Worm (Caenorhabditis elegans) whole organism, late embryonic: ENCODE results near the gene dyf-17.
A peak's percentile ranks its signal among the peaks of the same experiment; 100 is the strongest.

Experiments
- C08G9.2 ChIP-seq: sonication (generic microtip); optimal IDR thresholded peaks from 2 replicates; lab custom pipeline; 2016; ENCODE audit warnings: mild to moderate bottlenecking, missing genetic modification characterization, moderate library complexity, missing compliant biosample characterization
- C38D4.7 ChIP-seq: fragments of 200-800 bp; sonication (Bioruptor generic); optimal IDR thresholded peaks from 2 replicates; lab custom pipeline; 2018; ENCODE audit warnings: mild to moderate bottlenecking, missing genetic modification characterization, moderate library complexity, missing compliant biosample characterization
- F13H6.1 ChIP-seq: sonication (generic microtip); optimal IDR thresholded peaks from 2 replicates; lab custom pipeline; 2016; ENCODE audit warnings: missing genetic modification characterization, missing compliant biosample characterization
- T23F11.4 ChIP-seq: fragments of 200-800 bp; sonication (Bioruptor generic); optimal IDR thresholded peaks from 2 replicates; lab custom pipeline; 2018; ENCODE audit warnings: mild to moderate bottlenecking, missing genetic modification characterization, missing compliant biosample characterization
- ceh-14 ChIP-seq: sonication (generic microtip); optimal IDR thresholded peaks from 2 replicates; lab custom pipeline; 2016; ENCODE audit warnings: missing genotype, missing genetic modification characterization, missing compliant biosample characterization
- ceh-24 ChIP-seq: sonication (generic microtip); optimal IDR thresholded peaks from 2 replicates; lab custom pipeline; 2016; ENCODE audit warnings: mild to moderate bottlenecking, missing genetic modification characterization, missing compliant biosample characterization
- ceh-34 ChIP-seq: sonication (generic microtip); optimal IDR thresholded peaks from 2 replicates; lab custom pipeline; 2016; ENCODE audit warnings: mild to moderate bottlenecking, missing genetic modification characterization, missing compliant biosample characterization
- ceh-48 ChIP-seq: sonication (generic microtip); optimal IDR thresholded peaks from 2 replicates; lab custom pipeline; 2016; ENCODE audit warnings: missing genetic modification characterization, inconsistent platforms, missing compliant biosample characterization
- ceh-6 ChIP-seq: fragments of 200-800 bp; sonication (Bioruptor generic); optimal IDR thresholded peaks from 2 replicates; lab custom pipeline; 2018; ENCODE audit warnings: mild to moderate bottlenecking, missing genetic modification characterization, missing compliant biosample characterization
- che-1 ChIP-seq: sonication (generic microtip); optimal IDR thresholded peaks from 2 replicates; lab custom pipeline; 2016; ENCODE audit warnings: mild to moderate bottlenecking, missing genetic modification characterization, missing compliant biosample characterization
- ets-4 ChIP-seq: sonication (generic microtip); optimal IDR thresholded peaks from 2 replicates; lab custom pipeline; 2016; ENCODE audit warnings: missing genetic modification characterization, missing compliant biosample characterization
- fax-1 ChIP-seq: sonication (generic microtip); optimal IDR thresholded peaks from 2 replicates; lab custom pipeline; 2016; ENCODE audit warnings: missing genotype, missing genetic modification characterization, missing compliant biosample characterization
- fkh-6 ChIP-seq: sonication (generic microtip); optimal IDR thresholded peaks from 2 replicates; lab custom pipeline; 2016; ENCODE audit warnings: missing genetic modification characterization, missing compliant biosample characterization
- gmeb-2 ChIP-seq: sonication (generic microtip); optimal IDR thresholded peaks from 2 replicates; lab custom pipeline; 2016; ENCODE audit warnings: missing genetic modification characterization, inconsistent platforms, missing compliant biosample characterization
- hlh-13 ChIP-seq: fragments of 200-800 bp; sonication (Bioruptor generic); optimal IDR thresholded peaks from 2 replicates; lab custom pipeline; 2018; ENCODE audit warnings: mild to moderate bottlenecking, missing genetic modification characterization, missing compliant biosample characterization
- hlh-15 ChIP-seq: sonication (generic microtip); optimal IDR thresholded peaks from 2 replicates; lab custom pipeline; 2016; ENCODE audit warnings: missing genetic modification characterization, missing compliant biosample characterization
- hlh-30 ChIP-seq: sonication (generic microtip); optimal IDR thresholded peaks from 2 replicates; lab custom pipeline; 2017; ENCODE audit warnings: antibody characterized with exemption, missing genetic modification characterization, missing compliant biosample characterization; ENCODE audit not compliant: insufficient read depth
- hlh-6 ChIP-seq: sonication (generic microtip); optimal IDR thresholded peaks from 2 replicates; lab custom pipeline; 2016; ENCODE audit warnings: missing genotype, missing genetic modification characterization, missing compliant biosample characterization
- lin-11 ChIP-seq: fragments of 200-800 bp; sonication (Bioruptor generic); optimal IDR thresholded peaks from 2 replicates; lab custom pipeline; 2018; ENCODE audit warnings: mild to moderate bottlenecking, missing genetic modification characterization, missing compliant biosample characterization
- madf-2 ChIP-seq: sonication (generic microtip); optimal IDR thresholded peaks from 2 replicates; lab custom pipeline; 2017; ENCODE audit warnings: missing genetic modification characterization, missing compliant biosample characterization
- mec-3 ChIP-seq: sonication (generic microtip); optimal IDR thresholded peaks from 2 replicates; lab custom pipeline; 2016; ENCODE audit warnings: borderline replicate concordance, missing genetic modification characterization, missing compliant biosample characterization
- nfya-1 ChIP-seq: sonication (generic microtip); optimal IDR thresholded peaks from 2 replicates; lab custom pipeline; 2017; ENCODE audit warnings: missing genetic modification characterization, mild to moderate bottlenecking, missing compliant biosample characterization, antibody characterized with exemption, moderate library complexity
- nhr-11 ChIP-seq: fragments of 150-350 bp; optimal IDR thresholded peaks from 2 replicates; lab custom pipeline; 2014; ENCODE audit warnings: missing biosample characterization, missing genetic modification characterization
- nhr-232 ChIP-seq: sonication (generic microtip); optimal IDR thresholded peaks from 2 replicates; lab custom pipeline; 2016; ENCODE audit warnings: missing genetic modification characterization, missing compliant biosample characterization
- npax-4 ChIP-seq: sonication (generic microtip); optimal IDR thresholded peaks from 2 replicates; lab custom pipeline; 2016; ENCODE audit warnings: missing genetic modification characterization, missing compliant biosample characterization
- odd-2 ChIP-seq: sonication (generic microtip); optimal IDR thresholded peaks from 2 replicates; lab custom pipeline; 2017; ENCODE audit warnings: antibody characterized with exemption, mild to moderate bottlenecking, missing genetic modification characterization, missing compliant biosample characterization
- pag-3 ChIP-seq: sonication (generic microtip); optimal IDR thresholded peaks from 2 replicates; lab custom pipeline; 2016; ENCODE audit warnings: missing compliant biosample characterization, missing genetic modification characterization, borderline replicate concordance
- ref-2 ChIP-seq: sonication (generic microtip); optimal IDR thresholded peaks from 2 replicates; lab custom pipeline; 2016; ENCODE audit warnings: missing genetic modification characterization, missing compliant biosample characterization
- sox-2 ChIP-seq: fragments of 200-800 bp; sonication (Bioruptor generic); IDR thresholded peaks from 2 replicates; pipeline ENCODE4 v1.3.6; 2022; ENCODE audit warnings: missing genetic modification reagents, missing genetic modification characterization, missing compliant biosample characterization
- syd-9 ChIP-seq: sonication (generic microtip); optimal IDR thresholded peaks from 2 replicates; lab custom pipeline; 2016; ENCODE audit warnings: mild to moderate bottlenecking, missing genetic modification characterization, moderate library complexity, missing compliant biosample characterization
- tbx-2 ChIP-seq: sonication (generic microtip); optimal IDR thresholded peaks from 2 replicates; lab custom pipeline; 2016; ENCODE audit warnings: missing genetic modification characterization, missing compliant biosample characterization
- tbx-7 ChIP-seq: sonication (generic microtip); optimal IDR thresholded peaks from 2 replicates; lab custom pipeline; 2016; ENCODE audit warnings: missing genotype, missing genetic modification characterization, missing compliant biosample characterization
- unc-42 ChIP-seq: sonication (generic microtip); optimal IDR thresholded peaks from 2 replicates; lab custom pipeline; 2016; ENCODE audit warnings: missing genotype, missing genetic modification characterization, missing compliant biosample characterization
- unc-55 ChIP-seq: sonication (generic microtip); optimal IDR thresholded peaks from 2 replicates; lab custom pipeline; 2017; ENCODE audit warnings: missing biosample characterization, missing genetic modification reagents, missing genetic modification characterization
- unc-86 ChIP-seq: sonication (generic microtip); optimal IDR thresholded peaks from 2 replicates; lab custom pipeline; 2016; ENCODE audit warnings: missing genetic modification characterization, missing compliant biosample characterization
- zip-5 ChIP-seq: sonication (generic microtip); optimal IDR thresholded peaks from 2 replicates; lab custom pipeline; 2016; ENCODE audit warnings: missing genetic modification characterization, missing compliant biosample characterization
- ztf-16 ChIP-seq: sonication (generic microtip); optimal IDR thresholded peaks from 2 replicates; lab custom pipeline; 2017; ENCODE audit warnings: missing genetic modification characterization, missing compliant biosample characterization

dyf-17 gene

DNA sequence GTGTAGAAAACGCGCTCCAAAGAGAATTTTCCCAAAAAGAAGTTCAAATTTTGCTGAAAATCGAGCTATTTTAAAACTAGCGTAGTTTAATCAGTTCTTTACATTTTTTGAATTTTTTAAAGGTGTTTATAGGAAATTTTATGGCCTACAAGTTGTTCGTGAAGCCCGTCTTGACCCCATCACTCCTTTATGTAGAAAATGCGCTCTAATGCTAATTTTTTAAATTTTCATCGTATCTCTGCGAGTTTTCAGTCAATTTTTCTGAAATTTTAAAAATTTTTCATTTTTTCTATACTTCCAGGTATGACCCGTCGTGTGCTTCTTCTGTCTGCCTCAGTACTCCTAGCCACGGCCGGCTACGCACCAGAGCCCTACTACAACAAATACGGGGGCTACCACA, 8.9 kb downstream of the dyf-17 start, which contains the start of gene Y39B6A.9:
Gene Y39B6A.9 (plus strand): TSS at position 301 of the 400 bp plus-strand sequence.
- TF ChIP-seq T23F11.4 (no peak), tbx-2 (tag; lab: Kevin White, UChicago) (no peak), fkh-6 (tag; lab: Kevin White, UChicago) (no peak), ceh-34 (no peak), C38D4.7 (GFP tag; lab: Kevin White, UChicago) (no peak), che-1 (tag; lab: Kevin White, UChicago) (no peak), madf-2 (tag; lab: Kevin White, UChicago) (no peak), ceh-6 (GFP tag; lab: Kevin White, UChicago) (no peak), hlh-30 (no peak), fax-1 (no peak), hlh-15 (tag; lab: Kevin White, UChicago) (no peak), lin-11 (tag; lab: Kevin White, UChicago) (no peak), ref-2 (tag; lab: Kevin White, UChicago) (no peak), unc-42 (tag; lab: Kevin White, UChicago) (no peak)

DNA sequence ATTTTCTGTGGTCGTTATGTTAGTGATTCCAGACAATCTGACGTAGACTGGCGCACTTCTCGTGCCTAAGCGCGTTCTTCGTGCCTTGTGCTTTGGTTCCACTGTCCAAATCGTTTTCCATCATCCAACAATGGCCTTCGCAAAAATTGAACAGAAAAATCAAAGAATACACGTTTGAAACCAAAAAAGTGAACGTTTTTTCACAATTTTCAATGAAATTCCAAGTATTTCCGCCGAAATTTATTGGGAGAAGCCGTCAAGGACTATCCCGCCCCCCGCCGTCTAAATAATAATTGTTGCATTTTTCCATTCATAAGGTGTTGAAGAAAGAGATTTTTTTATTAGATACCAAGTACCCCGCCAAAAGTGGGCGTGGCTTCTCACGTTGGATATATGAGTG, 13.2 kb downstream of the dyf-17 start, which contains the start of gene cpg-23:
Gene cpg-23 (plus strand): TSS at position 301 of the 400 bp plus-strand sequence.
- TF ChIP-seq ets-4 (tag; lab: Kevin White, UChicago) (no peak), nhr-232 (no peak), ceh-14 (no peak), F13H6.1 (tag; lab: Kevin White, UChicago) (no peak), npax-4 (tag; lab: Kevin White, UChicago) (no peak), syd-9 (tag; lab: Kevin White, UChicago) (no peak), nfya-1 (tag; lab: Kevin White, UChicago) (no peak), madf-2 (tag; lab: Kevin White, UChicago) (no peak), gmeb-2 (no peak), sox-2 (GFP tag; lab: Robert Waterston, UW) (no peak), hlh-6 (no peak), ceh-48 (tag; lab: Kevin White, UChicago) (no peak), ceh-34 (no peak), unc-86 (tag; lab: Kevin White, UChicago) (no peak), fax-1 (no peak), unc-42 (tag; lab: Kevin White, UChicago) (no peak), pag-3 (tag; lab: Kevin White, UChicago) (no peak)

ce11 chrV:19142595-19142994, 15.3 kb downstream of the dyf-17 start:
- TF ChIP-seq C08G9.2 (tag; lab: Kevin White, UChicago) = peak; percentile 12
- TF ChIP-seq pag-3 (tag; lab: Kevin White, UChicago) = no peak
- peak; percentile 10 for TF ChIP-seq gmeb-2
- TF ChIP-seq ceh-34 = peak; percentile 15
- TF ChIP-seq unc-55 (GFP tag; lab: Kevin White, UChicago) = no peak

DNA sequence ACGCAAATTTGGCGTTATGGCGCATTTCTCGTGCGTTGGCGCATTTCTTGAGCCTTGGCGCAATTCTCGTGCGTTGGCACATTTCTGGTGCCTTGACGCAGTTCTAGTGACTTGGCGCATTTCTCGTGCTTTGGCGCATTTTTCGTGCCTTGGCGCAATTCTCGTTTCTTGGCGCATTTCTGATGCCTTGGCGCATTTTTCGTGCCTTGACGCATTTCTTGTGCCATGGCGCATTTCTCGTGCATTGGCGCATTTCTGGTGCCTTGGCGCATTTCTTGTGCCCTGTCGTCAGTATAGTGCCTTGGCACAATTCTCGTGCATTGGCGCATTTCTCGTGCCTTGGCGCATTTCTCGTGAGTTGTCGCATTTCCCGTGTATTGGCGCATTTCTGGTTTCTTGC, 21.0 kb downstream of the dyf-17 start:
- no peak for TF ChIP-seq tbx-7 (tag; lab: Kevin White, UChicago)
- no peak for TF ChIP-seq ceh-48 (tag; lab: Kevin White, UChicago)
- no peak for TF ChIP-seq zip-5 (tag; lab: Kevin White, UChicago)
- TF ChIP-seq ceh-24 (tag; lab: Kevin White, UChicago) = no peak
- TF ChIP-seq ztf-16 = no peak
- TF ChIP-seq mec-3 (tag; lab: Kevin White, UChicago) = peak; percentile 64
- TF ChIP-seq hlh-13 (GFP tag; lab: Kevin White, UChicago) = no peak
- TF ChIP-seq hlh-15 (tag; lab: Kevin White, UChicago) = no peak
- no peak for TF ChIP-seq nhr-11
- no peak for TF ChIP-seq odd-2 (tag; lab: Kevin White, UChicago)
- TF ChIP-seq ceh-6 (GFP tag; lab: Kevin White, UChicago) = no peak
- TF ChIP-seq syd-9 (tag; lab: Kevin White, UChicago) = no peak
- TF ChIP-seq hlh-6 = peak; percentile 16
- TF ChIP-seq, all 69 proteins: peak for 2
